Worm (Caenorhabditis elegans): Measurements from ENCODE around the gene tag-342.
A peak's percentile ranks its signal among the peaks of the same experiment; 100 is the strongest.
"Not testable (repeated sequence)": the region's sequence is repeated elsewhere in the genome, so short reads cannot be mapped to it uniquely, and the experiment has no call there.

tag-342 gene

ce11 chrIII:9467857-9468256, at the start of gene tag-342:
Gene tag-342, plus strand, starts transcription at chrIII:9468157.
- no peak for TF ChIP-seq ref-1 (GFP tag; conservative IDR thresholded peaks at IDR 0.05)
- TF ChIP-seq ztf-29 (GFP tag; IDR thresholded peaks at IDR 0.05): no peak
- no peak for TF ChIP-seq T22C8.4 (GFP tag; IDR thresholded peaks at IDR 0.05)
- no peak for TF ChIP-seq med-1 (GFP tag; optimal IDR thresholded peaks at IDR 0.05; ENCODE audit: insufficient read depth)
- TF ChIP-seq cog-1 (tag; optimal IDR thresholded peaks at IDR 0.05): no peak
- no peak for TF ChIP-seq klf-2 (GFP tag; conservative IDR thresholded peaks at IDR 0.05)
- TF ChIP-seq tab-1 (GFP tag; IDR thresholded peaks at IDR 0.05): no peak
- no peak for TF ChIP-seq ztf-23 (GFP tag; IDR thresholded peaks at IDR 0.05)
- no peak for TF ChIP-seq flt-1 (GFP tag; IDR thresholded peaks at IDR 0.05)

ce11 chrIII:9420231-9420630, 47.7 kb upstream of the tag-342 start, which contains the start of gene T26G10.4:
Gene T26G10.4, plus strand, starts transcription at chrIII:9420531.
- not testable (repeated sequence) for TF ChIP-seq tab-1 (GFP tag; IDR thresholded peaks at IDR 0.05); cog-1 (tag; optimal IDR thresholded peaks at IDR 0.05); ref-1 (GFP tag; conservative IDR thresholded peaks at IDR 0.05)

DNA sequence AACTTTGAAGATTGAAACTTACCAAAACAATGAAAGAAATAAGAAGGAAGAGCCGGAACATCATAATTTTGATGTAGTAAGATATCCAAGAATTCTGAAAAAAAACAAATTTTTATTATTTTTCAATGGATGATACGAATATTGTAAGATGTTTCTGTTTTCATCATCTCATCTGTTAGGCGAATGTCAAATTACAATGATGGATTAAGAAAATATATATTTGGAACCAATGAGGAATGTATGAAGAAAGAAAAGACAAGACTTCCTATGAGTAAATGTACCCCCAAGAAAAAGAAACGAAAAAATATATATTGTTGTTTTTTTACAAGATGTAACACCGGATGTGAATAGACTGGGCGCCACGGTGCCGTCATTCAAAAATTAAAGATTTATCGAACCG, 41.7 kb upstream of the tag-342 start, which contains the start of gene T26G10.5:
T26G10.5 (minus strand) TSS at position 101 of the 400 bp plus-strand sequence.
- no peak for TF ChIP-seq ref-1 (GFP tag; conservative IDR thresholded peaks at IDR 0.05)

ce11 chrIII:9433576-9434107, 34.3 kb upstream of the tag-342 start, which contains the start of gene cpar-1:
Gene cpar-1, plus strand, starts transcription at chrIII:9434057.
- TF ChIP-seq ref-1 (GFP tag; conservative IDR thresholded peaks at IDR 0.05) (no peak), klf-2 (GFP tag; conservative IDR thresholded peaks at IDR 0.05) (no peak), ztf-29 (GFP tag; IDR thresholded peaks at IDR 0.05) (no peak), ztf-23 (GFP tag; IDR thresholded peaks at IDR 0.05) (no peak), tab-1 (GFP tag; IDR thresholded peaks at IDR 0.05) (no peak), cog-1 (tag; optimal IDR thresholded peaks at IDR 0.05) (no peak)

- no peak for TF ChIP-seq flt-1 (GFP tag; IDR thresholded peaks at IDR 0.05)
- no peak for TF ChIP-seq tab-1 (GFP tag; IDR thresholded peaks at IDR 0.05)
- TF ChIP-seq med-1 (GFP tag; optimal IDR thresholded peaks at IDR 0.05; ENCODE audit: insufficient read depth): no peak
- no peak for TF ChIP-seq cog-1 (tag; optimal IDR thresholded peaks at IDR 0.05)
- no peak for TF ChIP-seq ztf-29 (GFP tag; IDR thresholded peaks at IDR 0.05)
- no peak for TF ChIP-seq ztf-23 (GFP tag; IDR thresholded peaks at IDR 0.05)
- TF ChIP-seq klf-2 (GFP tag; conservative IDR thresholded peaks at IDR 0.05): no peak
- TF ChIP-seq T22C8.4 (GFP tag; IDR thresholded peaks at IDR 0.05): no peak
- no peak for TF ChIP-seq ref-1 (GFP tag; conservative IDR thresholded peaks at IDR 0.05)
Observed at ce11 chrIII:9434999-9435398, 33.0 kb upstream of the tag-342 start.

DNA sequence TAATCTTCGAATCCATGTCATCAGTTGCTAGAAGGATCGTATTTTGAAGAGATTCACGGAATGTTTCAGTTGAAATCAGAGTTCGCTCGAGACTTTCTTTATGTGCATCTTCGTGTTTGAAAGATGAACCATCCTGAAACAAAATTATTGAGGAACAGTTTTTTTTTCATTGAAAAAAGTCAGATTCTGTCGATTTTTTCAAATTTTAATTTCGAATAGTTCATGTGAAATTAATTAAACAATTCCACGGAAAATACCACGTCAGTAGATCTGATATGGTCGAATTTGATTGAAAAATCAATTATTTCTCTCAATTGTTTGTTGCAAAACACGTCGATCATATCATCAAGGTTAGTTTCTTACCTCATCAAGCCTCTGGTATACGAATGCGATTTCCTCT, 28.6 kb upstream of the tag-342 start, which contains the start of gene F54C8.1:
F54C8.1 (plus strand) TSS at position 301 of the 400 bp plus-strand sequence.
- TF ChIP-seq cog-1 (tag; optimal IDR thresholded peaks at IDR 0.05) (no peak), T22C8.4 (GFP tag; IDR thresholded peaks at IDR 0.05) (no peak)

ce11 chrIII:9441133-9441532, 26.8 kb upstream of the tag-342 start, which contains the start of gene emb-30:
Gene emb-30, minus strand, starts transcription at chrIII:9441460.
- TF ChIP-seq flt-1 (GFP tag; IDR thresholded peaks at IDR 0.05): 0 out of 2 replicates have a peak, but pooled peaks have one; percentile 13
- TF ChIP-seq ztf-23 (GFP tag; IDR thresholded peaks at IDR 0.05): no peak
- no peak for TF ChIP-seq ztf-29 (GFP tag; IDR thresholded peaks at IDR 0.05)
- TF ChIP-seq ref-1 (GFP tag; conservative IDR thresholded peaks at IDR 0.05): no peak
- TF ChIP-seq T22C8.4 (GFP tag; IDR thresholded peaks at IDR 0.05): no peak

DNA sequence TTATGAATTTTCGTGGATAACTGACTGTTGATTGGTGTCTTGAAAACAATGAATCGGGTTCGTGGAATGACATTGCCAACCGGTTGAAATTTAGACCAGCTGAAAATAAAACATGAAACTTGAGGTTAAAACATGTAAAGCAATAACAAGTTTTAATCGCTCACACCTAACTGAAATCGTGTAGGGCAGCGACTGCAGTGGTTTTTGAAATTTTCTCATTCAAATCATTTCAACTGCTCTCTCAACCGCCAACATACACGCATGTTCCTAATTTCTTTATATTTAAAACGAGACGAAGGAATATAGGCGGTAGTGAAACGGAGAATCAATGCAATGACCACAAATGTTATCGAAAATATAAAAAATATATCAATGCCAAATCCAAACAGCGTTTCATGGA, 25.1 kb upstream of the tag-342 start:
- TF ChIP-seq ref-1 (GFP tag; conservative IDR thresholded peaks at IDR 0.05) (no peak), ztf-29 (GFP tag; IDR thresholded peaks at IDR 0.05) (no peak), flt-1 (GFP tag; IDR thresholded peaks at IDR 0.05) (no peak), klf-2 (GFP tag; conservative IDR thresholded peaks at IDR 0.05) (no peak), ztf-23 (GFP tag; IDR thresholded peaks at IDR 0.05) (no peak), cog-1 (tag; optimal IDR thresholded peaks at IDR 0.05) (no peak), T22C8.4 (GFP tag; IDR thresholded peaks at IDR 0.05) (no peak), tab-1 (GFP tag; IDR thresholded peaks at IDR 0.05) (no peak), med-1 (GFP tag; optimal IDR thresholded peaks at IDR 0.05; ENCODE audit: insufficient read depth) (no peak)

DNA sequence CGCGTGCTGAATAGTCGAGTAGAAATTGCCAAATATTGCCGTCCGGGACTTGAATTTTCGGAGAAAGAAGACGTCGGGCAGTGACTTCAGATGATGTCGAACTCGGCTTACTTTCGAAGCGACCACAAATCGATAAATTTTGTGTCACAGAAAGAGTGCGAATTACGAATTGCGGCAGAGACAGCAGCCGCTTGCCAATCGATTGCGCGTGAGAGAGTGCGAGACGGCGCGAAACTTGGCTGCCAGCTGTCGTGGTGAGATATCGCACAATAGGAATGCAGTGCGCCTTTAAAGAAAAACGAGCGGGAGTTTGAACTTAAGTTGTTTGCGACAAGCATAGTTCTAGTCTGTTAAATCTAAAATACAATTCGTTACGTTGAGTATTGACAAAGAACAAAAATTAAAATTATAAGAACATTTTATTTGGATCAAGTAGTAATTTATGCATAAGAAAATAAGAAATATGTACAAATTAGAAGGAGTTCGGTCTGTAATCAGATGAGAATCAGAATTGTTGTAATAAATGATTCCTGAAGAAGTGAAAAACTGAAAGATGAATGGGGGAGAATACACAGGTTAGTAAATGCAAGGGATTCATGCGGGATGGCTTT, 24.4 kb upstream of the tag-342 start, which contains the start of gene pir-2:
pir-2 (minus strand) TSS at position 218 of the 611 bp plus-strand sequence.
- no peak for TF ChIP-seq flt-1 (GFP tag; IDR thresholded peaks at IDR 0.05)
- TF ChIP-seq ref-1 (GFP tag; conservative IDR thresholded peaks at IDR 0.05): no peak
- TF ChIP-seq klf-2 (GFP tag; conservative IDR thresholded peaks at IDR 0.05): no peak
- peak; percentile 98 for TF ChIP-seq T22C8.4 (GFP tag; IDR thresholded peaks at IDR 0.05)
- peak; percentile 76 for TF ChIP-seq ztf-23 (GFP tag; IDR thresholded peaks at IDR 0.05)
- peak; percentile 25 for TF ChIP-seq cog-1 (tag; optimal IDR thresholded peaks at IDR 0.05)
- no peak for TF ChIP-seq ztf-29 (GFP tag; IDR thresholded peaks at IDR 0.05)
- no peak for TF ChIP-seq med-1 (GFP tag; optimal IDR thresholded peaks at IDR 0.05; ENCODE audit: insufficient read depth)
- TF ChIP-seq tab-1 (GFP tag; IDR thresholded peaks at IDR 0.05): peak; percentile 13; the same call in 1 of the 2 replicates

ce11 chrIII:9445699-9446098, 22.3 kb upstream of the tag-342 start:
- TF ChIP-seq flt-1 (GFP tag; IDR thresholded peaks at IDR 0.05): 0 out of 2 replicates have a peak, but pooled peaks have one; percentile 15

Data from whole organism, midembryonic.